Fruit fly (Drosophila melanogaster) whole organism, larva: ENCODE data around the gene CG15553.
A peak's percentile ranks its signal among the peaks of the same experiment; 100 is the strongest.

Source experiments
- noc ChIP-seq: fragments of 200-800 bp; sonication (Bioruptor generic); optimal IDR thresholded peaks from 3 replicates; lab custom pipeline; 2019; ENCODE audit warnings: missing biosample characterization, mild to moderate bottlenecking, missing genetic modification characterization, moderate library complexity

The CG15553 gene

dm6 chr3R:31062344-31062964 is 38.5 kb downstream of the CG15553 start:
- no peak for TF ChIP-seq noc (tag; lab: Kevin White, UChicago)

dm6 chr3R:31060708-31061625 is 40.0 kb downstream of the CG15553 start, which contains the start of gene dco:
Gene dco (minus strand): TSS chr3R:31061210.
- no peak for TF ChIP-seq noc (tag; lab: Kevin White, UChicago)

- no peak for TF ChIP-seq noc (tag; lab: Kevin White, UChicago)
Observed at dm6 chr3R:31059807-31060707, 40.9 kb downstream of the CG15553 start.

- TF ChIP-seq noc (tag; lab: Kevin White, UChicago) = peak; percentile 86
Observed at dm6 chr3R:31059036-31059806, 41.7 kb downstream of the CG15553 start.

dm6 chr3R:31053784-31054221 is 47.2 kb downstream of the CG15553 start, which contains the start of gene Chchd3:
Gene Chchd3 (minus strand): TSS chr3R:31053915.
- no peak for TF ChIP-seq noc (tag; lab: Kevin White, UChicago)
